Fruit fly (Drosophila melanogaster): ENCODE results near the gene CG45263.
A peak's percentile ranks its signal among the peaks of the same experiment; 100 is the strongest.

Gene CG45263

DNA sequence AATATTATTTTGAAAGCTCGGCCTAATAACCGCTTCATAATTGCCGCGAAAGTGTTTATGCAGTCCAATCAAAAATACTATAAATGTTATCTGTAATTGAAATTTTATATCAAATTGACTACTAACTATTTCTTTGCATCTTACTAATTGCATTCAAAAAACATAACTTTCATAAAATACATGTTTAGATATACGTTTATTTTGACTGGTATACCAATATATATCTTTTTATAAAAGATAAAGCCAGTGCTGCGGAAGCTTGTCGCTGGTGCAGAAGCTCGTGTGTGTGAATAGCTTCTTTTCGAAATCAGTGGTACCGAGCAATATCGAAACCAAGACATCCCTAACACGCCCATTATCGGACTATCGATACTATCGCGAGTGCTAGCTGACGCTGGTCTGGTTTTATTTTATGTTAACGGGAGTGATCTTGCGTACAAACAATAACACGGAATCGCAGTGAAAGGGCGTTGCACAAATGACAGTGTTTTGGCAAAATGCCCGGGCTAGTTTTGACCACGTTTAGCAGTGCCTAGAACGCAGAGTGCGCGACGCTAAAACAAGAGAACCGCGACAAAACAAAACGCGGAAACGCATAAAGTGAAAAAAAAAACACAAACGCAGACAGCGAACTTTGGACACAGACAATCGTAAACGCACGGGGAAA is 127.8 kb downstream of the CG45263 start, which contains the start of gene Atg13 (continued):
- TF ChIP-seq Ets65A (GFP tag): peak; percentile 84
- no peak for TF ChIP-seq BtbVII (GFP tag; optimal IDR thresholded peaks at IDR 0.05)

DNA sequence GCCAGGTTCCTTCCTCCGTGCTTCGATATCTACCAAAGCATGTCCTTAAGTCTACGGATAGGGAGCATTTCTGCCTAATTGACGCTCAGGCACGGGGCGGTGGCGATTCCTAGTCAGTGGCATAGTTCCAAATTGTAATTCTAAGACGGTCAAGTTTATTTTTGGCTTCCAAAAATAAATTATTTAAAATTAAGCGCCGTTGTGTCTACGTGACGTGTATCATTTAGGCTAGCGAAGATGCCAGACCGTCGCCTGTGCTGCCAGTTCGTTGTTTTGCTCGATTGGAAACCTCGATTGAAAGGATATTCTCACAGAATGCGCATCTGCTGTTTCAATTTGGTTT is 128.3 kb downstream of the CG45263 start:
- TF ChIP-seq aop (GFP tag; IDR thresholded peaks at IDR 0.05) (no peak), CG6813 (GFP tag; optimal IDR thresholded peaks at IDR 0.05) (no peak), CG4617 (GFP tag; optimal IDR thresholded peaks at IDR 0.05; ENCODE audit: borderline replicate concordance) (no peak), CG2678 (tag; optimal IDR thresholded peaks at IDR 0.05) (no peak), CG13624 (GFP tag; optimal IDR thresholded peaks at IDR 0.05) (no peak), CG16779 (GFP tag; IDR thresholded peaks at IDR 0.05) (no peak), da (GFP tag; optimal IDR thresholded peaks at IDR 0.05) (no peak), CG14667 (GFP tag; IDR thresholded peaks at IDR 0.05) (no peak), CG9797 (GFP tag; optimal IDR thresholded peaks at IDR 0.05) (no peak), sug (tag; optimal IDR thresholded peaks at IDR 0.05) (no peak), CG4424 (GFP tag; optimal IDR thresholded peaks at IDR 0.05) (no peak), bbx (GFP tag; IDR thresholded peaks at IDR 0.05; ENCODE audit: partially characterized antibody) (peak; percentile 13; the same call in 1 of the 2 replicates), Xbp1 (GFP tag; optimal IDR thresholded peaks at IDR 0.05) (peak; percentile 89), E2f2 (GFP tag; IDR thresholded peaks at IDR 0.05) (peak; percentile 81), CG3281 (GFP tag; optimal IDR thresholded peaks at IDR 0.05) (no peak), Med (GFP tag) (peak; percentile 34), phol (tag; optimal IDR thresholded peaks at IDR 0.05) (no peak), wek (GFP tag; optimal IDR thresholded peaks at IDR 0.05) (no peak), Fer2 (tag; optimal IDR thresholded peaks at IDR 0.05) (no peak), CG18619 (GFP tag; optimal IDR thresholded peaks at IDR 0.05) (peak; percentile 17), crc (GFP tag; optimal IDR thresholded peaks at IDR 0.05) (no peak), MESR4 (GFP tag; optimal IDR thresholded peaks at IDR 0.05) (peak; percentile 28), lilli (GFP tag; optimal IDR thresholded peaks at IDR 0.05) (no peak), bcd (GFP tag; optimal IDR thresholded peaks at IDR 0.05) (no peak), corto (GFP tag; optimal IDR thresholded peaks at IDR 0.05) (no peak), CG11247 (GFP tag; IDR thresholded peaks at IDR 0.05) (no peak), kay (GFP tag; optimal IDR thresholded peaks at IDR 0.05) (peak; percentile 21), Dref (GFP tag; IDR thresholded peaks at IDR 0.05) (peak; percentile 41), Dp (GFP tag; optimal IDR thresholded peaks at IDR 0.05) (peak; percentile 71)

DNA sequence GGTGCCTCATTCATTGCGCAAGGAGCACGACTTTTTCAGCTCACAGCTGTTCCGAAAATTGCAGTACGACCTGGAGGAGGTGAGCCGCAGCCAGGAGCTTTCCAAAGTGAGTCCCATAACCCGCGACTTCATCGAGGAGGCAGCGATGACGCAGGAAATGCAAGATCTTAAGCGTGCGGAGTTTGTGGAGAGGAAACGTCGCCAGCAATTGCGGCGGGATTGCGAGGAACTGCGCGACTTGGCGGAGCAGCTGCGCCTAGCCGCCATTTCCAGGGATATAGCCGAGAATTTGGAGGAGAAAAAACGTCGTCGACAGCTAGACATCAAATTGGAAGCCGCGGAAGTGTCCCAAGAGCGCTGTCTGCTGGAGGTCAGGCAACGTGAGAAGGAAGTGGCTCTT is 129.6 kb downstream of the CG45263 start:
- TF ChIP-seq Kr (GFP tag; optimal IDR thresholded peaks at IDR 0.05): no peak
- peak; percentile 12 for TF ChIP-seq MESR4 (GFP tag; optimal IDR thresholded peaks at IDR 0.05)
- TF ChIP-seq Ets65A (GFP tag): peak; percentile 88
- no peak for TF ChIP-seq Antp (GFP tag; optimal IDR thresholded peaks at IDR 0.05)
- TF ChIP-seq row (GFP tag; IDR thresholded peaks at IDR 0.05): no peak
- TF ChIP-seq Med (GFP tag): peak; percentile 55
- no peak for TF ChIP-seq bab2 (GFP tag; optimal IDR thresholded peaks at IDR 0.05)
- TF ChIP-seq CG11723 (GFP tag; optimal IDR thresholded peaks at IDR 0.05): no peak

DNA sequence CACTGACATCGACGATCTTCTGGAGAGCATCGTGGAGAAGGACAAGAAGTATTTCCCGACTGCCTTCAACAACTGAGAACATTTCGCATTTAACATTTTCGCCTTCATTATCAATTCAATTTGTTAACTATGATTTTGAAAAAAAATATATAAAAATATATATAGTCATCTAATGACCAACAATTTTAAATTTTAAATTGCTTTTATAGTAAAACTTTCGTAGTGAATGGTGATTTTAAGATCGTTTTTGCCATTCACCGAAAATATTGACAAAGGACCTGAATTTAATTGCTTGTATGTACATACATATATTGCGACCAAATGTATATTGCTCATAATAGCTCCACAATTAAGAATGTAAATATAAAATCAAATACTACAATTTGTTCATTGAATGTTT is 130.1 kb downstream of the CG45263 start, which contains the start of gene CG7352:
Gene CG7352, plus strand, starts transcription at position 301 of the 400 bp plus-strand sequence.
- TF ChIP-seq chif (GFP tag; optimal IDR thresholded peaks at IDR 0.05) (no peak), stwl (tag; optimal IDR thresholded peaks at IDR 0.05) (peak; percentile 23), gro (GFP tag; optimal IDR thresholded peaks at IDR 0.05) (no peak)

Data from whole organism, embryonic.